Worm (Caenorhabditis elegans) whole organism, late embryonic: ENCODE results near the gene R160.4.

Experiments
- C08G9.2 ChIP-seq: sonication (generic microtip); optimal IDR thresholded peaks from 2 replicates; lab custom pipeline; 2016; ENCODE audit warnings: mild to moderate bottlenecking, missing genetic modification characterization, moderate library complexity, missing compliant biosample characterization
- C38D4.7 ChIP-seq: fragments of 200-800 bp; sonication (Bioruptor generic); optimal IDR thresholded peaks from 2 replicates; lab custom pipeline; 2018; ENCODE audit warnings: mild to moderate bottlenecking, missing genetic modification characterization, moderate library complexity, missing compliant biosample characterization
- Y22D7AL.16 ChIP-seq: sonication (generic microtip); optimal IDR thresholded peaks from 2 replicates; lab custom pipeline; 2016; ENCODE audit warnings: missing genetic modification characterization, missing compliant biosample characterization
- ahr-1 ChIP-seq: sonication (generic microtip); optimal IDR thresholded peaks from 2 replicates; lab custom pipeline; 2016; ENCODE audit warnings: missing genetic modification characterization, missing compliant biosample characterization
- ceh-18 ChIP-seq: sonication (generic microtip); optimal IDR thresholded peaks from 2 replicates; lab custom pipeline; 2016; ENCODE audit warnings: missing genetic modification characterization, missing compliant biosample characterization
- ceh-19 ChIP-seq: fragments of 200-800 bp; sonication (Bioruptor generic); optimal IDR thresholded peaks from 2 replicates; lab custom pipeline; 2018; ENCODE audit warnings: mild to moderate bottlenecking, missing genetic modification characterization, missing compliant biosample characterization
- ceh-22 ChIP-seq: sonication (generic microtip); optimal IDR thresholded peaks from 2 replicates; lab custom pipeline; 2017; ENCODE audit warnings: missing biosample characterization, missing genetic modification characterization
- ceh-31 ChIP-seq: sonication (generic microtip); optimal IDR thresholded peaks from 2 replicates; lab custom pipeline; 2016; ENCODE audit warnings: missing genetic modification characterization, missing compliant biosample characterization
- ceh-45 ChIP-seq: fragments of 200-800 bp; sonication (Bioruptor generic); IDR thresholded peaks from 2 replicates; pipeline ENCODE4 v1.3.6; 2022; ENCODE audit warnings: missing genetic modification reagents, missing genetic modification characterization, missing compliant biosample characterization
- ceh-48 ChIP-seq: sonication (generic microtip); optimal IDR thresholded peaks from 2 replicates; lab custom pipeline; 2016; ENCODE audit warnings: missing genetic modification characterization, inconsistent platforms, missing compliant biosample characterization
- ceh-6 ChIP-seq: fragments of 200-800 bp; sonication (Bioruptor generic); optimal IDR thresholded peaks from 2 replicates; lab custom pipeline; 2018; ENCODE audit warnings: mild to moderate bottlenecking, missing genetic modification characterization, missing compliant biosample characterization
- dmd-4 ChIP-seq: sonication (generic microtip); optimal IDR thresholded peaks from 2 replicates; lab custom pipeline; 2016; ENCODE audit warnings: borderline replicate concordance, missing genetic modification characterization, missing compliant biosample characterization
- elt-4 ChIP-seq: sonication (generic microtip); optimal IDR thresholded peaks from 2 replicates; lab custom pipeline; 2016; ENCODE audit warnings: missing genetic modification characterization, missing compliant biosample characterization
- fax-1 ChIP-seq: sonication (generic microtip); optimal IDR thresholded peaks from 2 replicates; lab custom pipeline; 2016; ENCODE audit warnings: missing genotype, missing genetic modification characterization, missing compliant biosample characterization
- fkh-10 ChIP-seq: fragments of 150-350 bp; optimal IDR thresholded peaks from 2 replicates; lab custom pipeline; 2014; ENCODE audit warnings: missing biosample characterization, missing genetic modification reagents, missing genetic modification characterization
- fkh-6 ChIP-seq: sonication (generic microtip); optimal IDR thresholded peaks from 2 replicates; lab custom pipeline; 2016; ENCODE audit warnings: missing genetic modification characterization, missing compliant biosample characterization
- gmeb-2 ChIP-seq: sonication (generic microtip); optimal IDR thresholded peaks from 2 replicates; lab custom pipeline; 2016; ENCODE audit warnings: missing genetic modification characterization, inconsistent platforms, missing compliant biosample characterization
- hlh-30 ChIP-seq: sonication (generic microtip); optimal IDR thresholded peaks from 2 replicates; lab custom pipeline; 2017; ENCODE audit warnings: antibody characterized with exemption, missing genetic modification characterization, missing compliant biosample characterization; ENCODE audit not compliant: insufficient read depth
- hlh-6 ChIP-seq: sonication (generic microtip); optimal IDR thresholded peaks from 2 replicates; lab custom pipeline; 2016; ENCODE audit warnings: missing genotype, missing genetic modification characterization, missing compliant biosample characterization
- lim-6 ChIP-seq: sonication (generic microtip); optimal IDR thresholded peaks from 2 replicates; lab custom pipeline; 2016; ENCODE audit warnings: missing genetic modification characterization, missing compliant biosample characterization
- madf-2 ChIP-seq: sonication (generic microtip); optimal IDR thresholded peaks from 2 replicates; lab custom pipeline; 2017; ENCODE audit warnings: missing genetic modification characterization, missing compliant biosample characterization
- mec-3 ChIP-seq: sonication (generic microtip); optimal IDR thresholded peaks from 2 replicates; lab custom pipeline; 2016; ENCODE audit warnings: borderline replicate concordance, missing genetic modification characterization, missing compliant biosample characterization
- nfya-1 ChIP-seq: sonication (generic microtip); optimal IDR thresholded peaks from 2 replicates; lab custom pipeline; 2017; ENCODE audit warnings: missing genetic modification characterization, mild to moderate bottlenecking, missing compliant biosample characterization, antibody characterized with exemption, moderate library complexity
- odd-2 ChIP-seq: sonication (generic microtip); optimal IDR thresholded peaks from 2 replicates; lab custom pipeline; 2017; ENCODE audit warnings: antibody characterized with exemption, mild to moderate bottlenecking, missing genetic modification characterization, missing compliant biosample characterization
- pag-3 ChIP-seq: sonication (generic microtip); optimal IDR thresholded peaks from 2 replicates; lab custom pipeline; 2016; ENCODE audit warnings: missing compliant biosample characterization, missing genetic modification characterization, borderline replicate concordance
- pha-4 ChIP-seq: fragments of 150-350 bp; optimal IDR thresholded peaks from 2 replicates; lab custom pipeline; 2018; ENCODE audit warnings: missing biosample characterization, missing genetic modification reagents, missing genetic modification characterization
- pros-1 ChIP-seq: fragments of 150-350 bp; optimal IDR thresholded peaks from 2 replicates; lab custom pipeline; 2014; ENCODE audit warnings: missing biosample characterization, missing genetic modification reagents, missing genetic modification characterization
- ref-2 ChIP-seq: sonication (generic microtip); optimal IDR thresholded peaks from 2 replicates; lab custom pipeline; 2016; ENCODE audit warnings: missing genetic modification characterization, missing compliant biosample characterization
- rnt-1 ChIP-seq: sonication (generic microtip); optimal IDR thresholded peaks from 2 replicates; lab custom pipeline; 2016; ENCODE audit warnings: missing genetic modification characterization, missing compliant biosample characterization
- sdc-2 ChIP-seq: sonication (generic microtip); optimal IDR thresholded peaks from 2 replicates; lab custom pipeline; 2016; ENCODE audit warnings: missing genotype, missing genetic modification characterization, missing compliant biosample characterization
- sox-2 ChIP-seq: fragments of 200-800 bp; sonication (Bioruptor generic); IDR thresholded peaks from 2 replicates; pipeline ENCODE4 v1.3.6; 2022; ENCODE audit warnings: missing genetic modification reagents, missing genetic modification characterization, missing compliant biosample characterization
- syd-9 ChIP-seq: sonication (generic microtip); optimal IDR thresholded peaks from 2 replicates; lab custom pipeline; 2016; ENCODE audit warnings: mild to moderate bottlenecking, missing genetic modification characterization, moderate library complexity, missing compliant biosample characterization
- tbx-2 ChIP-seq: sonication (generic microtip); optimal IDR thresholded peaks from 2 replicates; lab custom pipeline; 2016; ENCODE audit warnings: missing genetic modification characterization, missing compliant biosample characterization
- tbx-7 ChIP-seq: sonication (generic microtip); optimal IDR thresholded peaks from 2 replicates; lab custom pipeline; 2016; ENCODE audit warnings: missing genotype, missing genetic modification characterization, missing compliant biosample characterization
- ttx-3 ChIP-seq: sonication (generic microtip); optimal IDR thresholded peaks from 2 replicates; lab custom pipeline; 2016; ENCODE audit warnings: missing genetic modification reagents, missing genetic modification characterization, missing compliant biosample characterization
- unc-3 ChIP-seq, 2 experiments: fragments of 200-800 bp in 1 of 2; sonication (Bioruptor generic) in 1 of 2; sonication (generic microtip) in 1 of 2; conservative IDR thresholded peaks in 1 of 2; optimal IDR thresholded peaks in 1 of 2; 2 replicates each; pipeline versions ENCODE4 v1.3.6 to Lab custom; 2016 to 2022; ENCODE audit warnings: missing compliant biosample characterization in 2 of 2, missing genetic modification characterization in 2 of 2, missing genetic modification reagents in 1 of 2
- unc-55 ChIP-seq: sonication (generic microtip); optimal IDR thresholded peaks from 2 replicates; lab custom pipeline; 2017; ENCODE audit warnings: missing biosample characterization, missing genetic modification reagents, missing genetic modification characterization
- zip-5 ChIP-seq: sonication (generic microtip); optimal IDR thresholded peaks from 2 replicates; lab custom pipeline; 2016; ENCODE audit warnings: missing genetic modification characterization, missing compliant biosample characterization

The R160.4 gene

DNA sequence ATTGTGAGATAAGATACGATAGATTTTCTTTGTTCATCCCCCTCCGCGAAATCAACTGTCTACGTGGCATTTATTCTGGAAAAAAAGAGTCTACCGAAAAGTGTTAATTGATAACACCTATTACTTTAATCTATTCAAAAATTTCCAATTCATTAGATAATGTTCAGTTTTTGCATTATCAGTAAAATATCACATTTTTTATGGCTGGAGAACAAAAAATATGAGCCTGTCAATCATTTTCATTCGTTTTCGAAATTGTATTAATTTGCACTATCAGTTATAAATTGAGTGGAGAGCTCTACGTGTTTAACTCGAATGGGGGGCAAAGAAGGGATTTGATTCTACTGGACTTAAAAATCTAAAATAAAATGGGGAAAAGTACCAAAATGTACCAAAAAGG lies 9.7 kb downstream of the R160.4 start:
- no peak for TF ChIP-seq ceh-18 (tag; lab: Kevin White, UChicago)

DNA sequence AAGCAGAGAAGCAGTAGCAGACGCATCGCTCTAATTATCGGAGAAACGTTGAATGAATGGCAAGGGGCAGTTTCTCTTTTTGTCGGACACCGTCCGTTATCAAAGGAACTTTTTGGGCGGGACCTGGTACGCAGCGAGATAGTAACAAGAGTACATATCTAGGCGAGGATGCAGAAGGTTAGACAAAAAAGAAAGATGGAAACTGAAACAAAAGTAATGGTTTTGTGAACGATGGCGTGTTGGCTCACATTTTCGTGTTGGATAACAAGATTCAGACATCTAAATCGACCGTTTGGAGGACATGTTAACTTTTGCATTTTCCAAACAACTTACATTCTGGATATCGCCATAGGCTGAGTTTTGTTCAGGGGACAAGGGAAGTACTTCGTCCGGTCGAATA lies 11.2 kb downstream of the R160.4 start, which contains the start of gene F14H12.6:
F14H12.6 (minus strand) TSS at position 101 of the 400 bp plus-strand sequence.
- no peak for TF ChIP-seq nfya-1
- TF ChIP-seq pha-4 (tag; lab: Kevin White, UChicago), result no peak
- no peak for TF ChIP-seq elt-4 (tag; lab: Kevin White, UChicago)
- no peak for TF ChIP-seq dmd-4 (tag; lab: Kevin White, UChicago)
- TF ChIP-seq unc-3 (GFP tag; conservative IDR thresholded peaks at IDR 0.05; lab: Robert Waterston, UW), result no peak
- no peak for TF ChIP-seq unc-3 (tag; optimal IDR thresholded peaks at IDR 0.05; lab: Kevin White, UChicago)
- TF ChIP-seq C38D4.7 (GFP tag; lab: Kevin White, UChicago), result no peak
- no peak for TF ChIP-seq mec-3 (tag; lab: Kevin White, UChicago)
- no peak for TF ChIP-seq zip-5 (tag; lab: Kevin White, UChicago)
- TF ChIP-seq sox-2 (GFP tag; lab: Robert Waterston, UW), result no peak
- TF ChIP-seq odd-2 (tag; lab: Kevin White, UChicago), result no peak
- no peak for TF ChIP-seq pag-3 (tag; lab: Kevin White, UChicago)
- no peak for TF ChIP-seq rnt-1 (tag; lab: Kevin White, UChicago)
- TF ChIP-seq fax-1 (tag; lab: Kevin White, UChicago), result no peak
- TF ChIP-seq sdc-2 (tag; lab: Kevin White, UChicago), result no peak

DNA sequence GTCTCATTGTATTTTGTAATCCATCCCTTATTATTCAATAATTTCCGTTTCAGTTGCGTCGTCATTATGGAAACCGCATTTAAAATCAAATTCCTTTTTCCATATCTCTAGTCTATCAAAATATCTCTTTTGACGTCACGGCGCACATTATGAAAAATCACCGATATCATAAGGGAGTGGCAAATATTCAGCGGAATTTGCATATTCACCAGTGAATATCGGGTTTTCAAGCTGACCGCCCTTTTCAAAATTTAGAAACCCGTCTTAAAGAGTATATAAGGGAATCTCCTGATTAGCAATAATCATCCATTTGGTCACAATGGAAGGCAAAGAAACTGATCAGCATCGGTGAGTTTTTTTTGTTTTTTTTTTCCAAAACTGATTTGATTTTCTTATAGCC lies 15.4 kb downstream of the R160.4 start, which contains the start of gene col-165:
col-165 (plus strand) TSS at position 301 of the 400 bp plus-strand sequence.
- no peak for TF ChIP-seq ceh-19
- no peak for TF ChIP-seq unc-55 (GFP tag; lab: Kevin White, UChicago)
- no peak for TF ChIP-seq sox-2 (GFP tag; lab: Robert Waterston, UW)
- no peak for TF ChIP-seq ceh-48 (tag; lab: Kevin White, UChicago)
- no peak for TF ChIP-seq ref-2
- no peak for TF ChIP-seq tbx-7 (tag; lab: Kevin White, UChicago)
- no peak for TF ChIP-seq fax-1 (tag; lab: Kevin White, UChicago)
- no peak for TF ChIP-seq ceh-45 (GFP tag; lab: Robert Waterston, UW)
- TF ChIP-seq ceh-22 (tag; lab: Kevin White, UChicago), result no peak
- TF ChIP-seq Y22D7AL.16 (tag; lab: Kevin White, UChicago), result no peak
- TF ChIP-seq hlh-30, result no peak

DNA sequence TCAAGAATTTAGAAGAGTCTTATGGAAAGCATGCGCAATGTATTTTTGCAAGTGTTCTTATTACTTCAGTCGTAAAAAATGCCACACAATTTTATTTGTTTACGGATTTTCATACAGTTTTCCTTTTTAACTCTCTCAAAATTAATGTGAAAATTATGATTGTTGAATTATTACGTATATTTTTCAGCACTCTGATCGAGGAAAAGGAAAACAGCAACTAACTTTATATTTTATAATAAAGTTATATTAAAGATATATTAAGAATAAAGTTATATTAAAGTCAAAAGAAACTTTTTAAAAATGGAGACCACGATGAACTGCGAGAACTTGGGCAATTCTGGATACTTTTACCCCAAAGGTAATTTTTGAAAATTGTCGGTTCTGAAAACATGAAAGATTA lies 18.5 kb downstream of the R160.4 start, which contains the start of gene F14H12.2:
F14H12.2 (plus strand) TSS at position 301 of the 400 bp plus-strand sequence.
- TF ChIP-seq C08G9.2 (no peak), gmeb-2 (tag; lab: Kevin White, UChicago) (no peak), mec-3 (tag; lab: Kevin White, UChicago) (no peak), sox-2 (GFP tag; lab: Robert Waterston, UW) (no peak), ceh-6 (GFP tag; lab: Kevin White, UChicago) (no peak), tbx-7 (tag; lab: Kevin White, UChicago) (no peak), fkh-6 (no peak), lim-6 (no peak), ceh-31 (no peak), ceh-45 (GFP tag; lab: Robert Waterston, UW) (no peak), ahr-1 (tag; lab: Kevin White, UChicago) (no peak), fax-1 (tag; lab: Kevin White, UChicago) (no peak), ttx-3 (tag; lab: Kevin White, UChicago) (no peak), hlh-6 (tag; lab: Kevin White, UChicago) (no peak), syd-9 (tag; lab: Kevin White, UChicago) (no peak), tbx-2 (no peak), pros-1 (no peak), madf-2 (tag; lab: Kevin White, UChicago) (no peak), pha-4 (tag; lab: Kevin White, UChicago) (no peak), fkh-10 (no peak)
